Worm (Caenorhabditis elegans) whole organism, late embryonic: ENCODE results near the gene sma-4.

Source experiments
- C38D4.7 ChIP-seq: fragments of 200-800 bp; sonication (Bioruptor generic); optimal IDR thresholded peaks from 2 replicates; lab custom pipeline; 2018; ENCODE audit warnings: mild to moderate bottlenecking, missing genetic modification characterization, moderate library complexity, missing compliant biosample characterization
- K09A11.1 ChIP-seq: sonication (generic microtip); optimal IDR thresholded peaks from 2 replicates; lab custom pipeline; 2017; ENCODE audit warnings: antibody characterized with exemption, mild to moderate bottlenecking, missing genetic modification characterization, missing compliant biosample characterization; ENCODE audit not compliant: insufficient read depth
- T23F11.4 ChIP-seq: fragments of 200-800 bp; sonication (Bioruptor generic); optimal IDR thresholded peaks from 2 replicates; lab custom pipeline; 2018; ENCODE audit warnings: mild to moderate bottlenecking, missing genetic modification characterization, missing compliant biosample characterization
- Y22D7AL.16 ChIP-seq: sonication (generic microtip); optimal IDR thresholded peaks from 2 replicates; lab custom pipeline; 2016; ENCODE audit warnings: missing genetic modification characterization, missing compliant biosample characterization
- ama-1 ChIP-seq: fragments of 150-350 bp; optimal IDR thresholded peaks from 2 replicates; lab custom pipeline; 2014
- ceh-18 ChIP-seq: sonication (generic microtip); optimal IDR thresholded peaks from 2 replicates; lab custom pipeline; 2016; ENCODE audit warnings: missing genetic modification characterization, missing compliant biosample characterization
- ceh-19 ChIP-seq: fragments of 200-800 bp; sonication (Bioruptor generic); optimal IDR thresholded peaks from 2 replicates; lab custom pipeline; 2018; ENCODE audit warnings: mild to moderate bottlenecking, missing genetic modification characterization, missing compliant biosample characterization
- ceh-22 ChIP-seq: sonication (generic microtip); optimal IDR thresholded peaks from 2 replicates; lab custom pipeline; 2017; ENCODE audit warnings: missing biosample characterization, missing genetic modification characterization
- ceh-31 ChIP-seq: sonication (generic microtip); optimal IDR thresholded peaks from 2 replicates; lab custom pipeline; 2016; ENCODE audit warnings: missing genetic modification characterization, missing compliant biosample characterization
- ceh-45 ChIP-seq: fragments of 200-800 bp; sonication (Bioruptor generic); IDR thresholded peaks from 2 replicates; pipeline ENCODE4 v1.3.6; 2022; ENCODE audit warnings: missing genetic modification reagents, missing genetic modification characterization, missing compliant biosample characterization
- ceh-48 ChIP-seq: sonication (generic microtip); optimal IDR thresholded peaks from 2 replicates; lab custom pipeline; 2016; ENCODE audit warnings: missing genetic modification characterization, inconsistent platforms, missing compliant biosample characterization
- ceh-9 ChIP-seq: sonication (generic microtip); optimal IDR thresholded peaks from 2 replicates; lab custom pipeline; 2016; ENCODE audit warnings: mild to moderate bottlenecking, missing genetic modification characterization, inconsistent platforms, missing compliant biosample characterization
- che-1 ChIP-seq: sonication (generic microtip); optimal IDR thresholded peaks from 2 replicates; lab custom pipeline; 2016; ENCODE audit warnings: mild to moderate bottlenecking, missing genetic modification characterization, missing compliant biosample characterization
- elt-4 ChIP-seq: sonication (generic microtip); optimal IDR thresholded peaks from 2 replicates; lab custom pipeline; 2016; ENCODE audit warnings: missing genetic modification characterization, missing compliant biosample characterization
- ets-4 ChIP-seq: sonication (generic microtip); optimal IDR thresholded peaks from 2 replicates; lab custom pipeline; 2016; ENCODE audit warnings: missing genetic modification characterization, missing compliant biosample characterization
- eyg-1 ChIP-seq: sonication (generic microtip); optimal IDR thresholded peaks from 2 replicates; lab custom pipeline; 2016; ENCODE audit warnings: missing genotype, missing genetic modification characterization, missing compliant biosample characterization
- fax-1 ChIP-seq: sonication (generic microtip); optimal IDR thresholded peaks from 2 replicates; lab custom pipeline; 2016; ENCODE audit warnings: missing genotype, missing genetic modification characterization, missing compliant biosample characterization
- fkh-10 ChIP-seq: fragments of 150-350 bp; optimal IDR thresholded peaks from 2 replicates; lab custom pipeline; 2014; ENCODE audit warnings: missing biosample characterization, missing genetic modification reagents, missing genetic modification characterization
- fkh-6 ChIP-seq: sonication (generic microtip); optimal IDR thresholded peaks from 2 replicates; lab custom pipeline; 2016; ENCODE audit warnings: missing genetic modification characterization, missing compliant biosample characterization
- hlh-13 ChIP-seq: fragments of 200-800 bp; sonication (Bioruptor generic); optimal IDR thresholded peaks from 2 replicates; lab custom pipeline; 2018; ENCODE audit warnings: mild to moderate bottlenecking, missing genetic modification characterization, missing compliant biosample characterization
- hlh-30 ChIP-seq: sonication (generic microtip); optimal IDR thresholded peaks from 2 replicates; lab custom pipeline; 2017; ENCODE audit warnings: antibody characterized with exemption, missing genetic modification characterization, missing compliant biosample characterization; ENCODE audit not compliant: insufficient read depth
- lim-6 ChIP-seq: sonication (generic microtip); optimal IDR thresholded peaks from 2 replicates; lab custom pipeline; 2016; ENCODE audit warnings: missing genetic modification characterization, missing compliant biosample characterization
- lin-11 ChIP-seq: fragments of 200-800 bp; sonication (Bioruptor generic); optimal IDR thresholded peaks from 2 replicates; lab custom pipeline; 2018; ENCODE audit warnings: mild to moderate bottlenecking, missing genetic modification characterization, missing compliant biosample characterization
- nfya-1 ChIP-seq: sonication (generic microtip); optimal IDR thresholded peaks from 2 replicates; lab custom pipeline; 2017; ENCODE audit warnings: missing genetic modification characterization, mild to moderate bottlenecking, missing compliant biosample characterization, antibody characterized with exemption, moderate library complexity
- nhr-232 ChIP-seq: sonication (generic microtip); optimal IDR thresholded peaks from 2 replicates; lab custom pipeline; 2016; ENCODE audit warnings: missing genetic modification characterization, missing compliant biosample characterization
- odd-2 ChIP-seq: sonication (generic microtip); optimal IDR thresholded peaks from 2 replicates; lab custom pipeline; 2017; ENCODE audit warnings: antibody characterized with exemption, mild to moderate bottlenecking, missing genetic modification characterization, missing compliant biosample characterization
- pax-1 ChIP-seq: fragments of 150-350 bp; optimal IDR thresholded peaks from 2 replicates; lab custom pipeline; 2014; ENCODE audit warnings: missing biosample characterization, missing genetic modification characterization
- pha-4 ChIP-seq: fragments of 150-350 bp; optimal IDR thresholded peaks from 2 replicates; lab custom pipeline; 2018; ENCODE audit warnings: missing biosample characterization, missing genetic modification reagents, missing genetic modification characterization
- pqm-1 ChIP-seq: sonication (generic microtip); optimal IDR thresholded peaks from 2 replicates; lab custom pipeline; 2016; ENCODE audit warnings: missing genetic modification characterization, missing compliant biosample characterization
- ref-2 ChIP-seq: sonication (generic microtip); optimal IDR thresholded peaks from 2 replicates; lab custom pipeline; 2016; ENCODE audit warnings: missing genetic modification characterization, missing compliant biosample characterization
- sdc-2 ChIP-seq: sonication (generic microtip); optimal IDR thresholded peaks from 2 replicates; lab custom pipeline; 2016; ENCODE audit warnings: missing genotype, missing genetic modification characterization, missing compliant biosample characterization
- sox-2 ChIP-seq: fragments of 200-800 bp; sonication (Bioruptor generic); IDR thresholded peaks from 2 replicates; pipeline ENCODE4 v1.3.6; 2022; ENCODE audit warnings: missing genetic modification reagents, missing genetic modification characterization, missing compliant biosample characterization
- syd-9 ChIP-seq: sonication (generic microtip); optimal IDR thresholded peaks from 2 replicates; lab custom pipeline; 2016; ENCODE audit warnings: mild to moderate bottlenecking, missing genetic modification characterization, moderate library complexity, missing compliant biosample characterization
- tbx-7 ChIP-seq: sonication (generic microtip); optimal IDR thresholded peaks from 2 replicates; lab custom pipeline; 2016; ENCODE audit warnings: missing genotype, missing genetic modification characterization, missing compliant biosample characterization
- ttx-3 ChIP-seq: sonication (generic microtip); optimal IDR thresholded peaks from 2 replicates; lab custom pipeline; 2016; ENCODE audit warnings: missing genetic modification reagents, missing genetic modification characterization, missing compliant biosample characterization
- unc-55 ChIP-seq: sonication (generic microtip); optimal IDR thresholded peaks from 2 replicates; lab custom pipeline; 2017; ENCODE audit warnings: missing biosample characterization, missing genetic modification reagents, missing genetic modification characterization

The sma-4 gene

ce11 chrIII:5769726-5770235 is 46.3 kb upstream of the sma-4 start, which contains the start of gene cutl-23 (continued):
- TF ChIP-seq pax-1 (tag; lab: Kevin White, UChicago), result no peak
- peak; percentile 59 for TF ChIP-seq che-1 (tag; lab: Kevin White, UChicago)

- TF ChIP-seq ceh-22 (tag; lab: Kevin White, UChicago) (no peak), fkh-10 (GFP tag; lab: Kevin White, UChicago) (no peak), syd-9 (tag; lab: Kevin White, UChicago) (no peak), T23F11.4 (GFP tag; lab: Kevin White, UChicago) (no peak), lim-6 (tag; lab: Kevin White, UChicago) (no peak), pqm-1 (tag; lab: Kevin White, UChicago) (no peak), sdc-2 (tag; lab: Kevin White, UChicago) (no peak), C38D4.7 (GFP tag; lab: Kevin White, UChicago) (no peak), ceh-9 (tag; lab: Kevin White, UChicago) (no peak), hlh-13 (GFP tag; lab: Kevin White, UChicago) (no peak)
Observed at ce11 chrIII:5782080-5782479, 34.0 kb upstream of the sma-4 start.

ce11 chrIII:5785273-5785929 is 30.6 kb upstream of the sma-4 start, which contains the start of gene Y37B11A.3:
Y37B11A.3 (minus strand) TSS chrIII:5785323.
- TF ChIP-seq unc-55 (GFP tag; lab: Kevin White, UChicago) (peak; percentile 43), ceh-31 (tag; lab: Kevin White, UChicago) (peak; percentile 30), nfya-1 (tag; lab: Kevin White, UChicago) (peak; percentile 37), fkh-6 (peak; percentile 23), hlh-30 (tag; lab: Kevin White, UChicago) (no peak), ref-2 (tag; lab: Kevin White, UChicago) (peak; percentile 69), ceh-45 (GFP tag; lab: Robert Waterston, UW) (no peak)

- TF ChIP-seq ceh-18 (no peak), lin-11 (tag; lab: Kevin White, UChicago) (no peak), ref-2 (tag; lab: Kevin White, UChicago) (no peak), syd-9 (tag; lab: Kevin White, UChicago) (no peak), sox-2 (GFP tag; lab: Robert Waterston, UW) (no peak), nhr-232 (no peak), ttx-3 (tag; lab: Kevin White, UChicago) (no peak), ceh-48 (tag; lab: Kevin White, UChicago) (no peak), eyg-1 (tag; lab: Kevin White, UChicago) (no peak), ceh-19 (GFP tag; lab: Kevin White, UChicago) (no peak), ama-1 (lab: Kevin White, UChicago) (no peak), fax-1 (tag; lab: Kevin White, UChicago) (no peak)
Observed at ce11 chrIII:5790550-5790949, 25.5 kb upstream of the sma-4 start, which contains the start of gene rev-3. rev-3 (minus strand) TSS chrIII:5790650.

ce11 chrIII:5794982-5795381 is 21.1 kb upstream of the sma-4 start:
- no peak for TF ChIP-seq ets-4
- no peak for TF ChIP-seq T23F11.4 (GFP tag; lab: Kevin White, UChicago)
- TF ChIP-seq fkh-6, result no peak
- no peak for TF ChIP-seq hlh-13 (GFP tag; lab: Kevin White, UChicago)
- TF ChIP-seq che-1 (tag; lab: Kevin White, UChicago), result no peak
- TF ChIP-seq, all 69 proteins: peak for 0

ce11 chrIII:5798747-5799146 is 17.3 kb upstream of the sma-4 start, which contains the start of gene ceh-10:
ceh-10 (plus strand) TSS chrIII:5799047.
- TF ChIP-seq elt-4 (tag; lab: Kevin White, UChicago) (no peak), pha-4 (tag; lab: Kevin White, UChicago) (no peak), hlh-13 (GFP tag; lab: Kevin White, UChicago) (no peak), pax-1 (tag; lab: Kevin White, UChicago) (no peak), tbx-7 (tag; lab: Kevin White, UChicago) (no peak), Y22D7AL.16 (tag; lab: Kevin White, UChicago) (no peak), nfya-1 (tag; lab: Kevin White, UChicago) (no peak), K09A11.1 (tag; lab: Kevin White, UChicago) (no peak), odd-2 (tag; lab: Kevin White, UChicago) (no peak)
